Fruit fly (Drosophila melanogaster) Kc167 (cell line): Measurements from ENCODE around the gene CG6683.

Experiments
- Sin3A ChIP-seq: fragments of >200 bp; optimal IDR thresholded peaks from 2 replicates; lab custom pipeline; 2018; ENCODE audit warnings: missing external identifiers
- insv ChIP-seq: fragments of >200 bp; optimal IDR thresholded peaks from 3 replicates; lab custom pipeline; 2018; ENCODE audit warnings: missing external identifiers
- psq ChIP-seq: fragments of >200 bp; optimal IDR thresholded peaks from 2 replicates; lab custom pipeline; 2017; ENCODE audit warnings: missing external identifiers

dm6 chr3L:8523257-8523656 is 8.5 kb upstream of the CG6683 start, which contains the start of gene GstO2:
- TF ChIP-seq Sin3A (lab: Kevin White, UChicago) = no peak
- no peak for TF ChIP-seq insv (lab: Kevin White, UChicago)
- TF ChIP-seq psq = no peak
